Fruit fly (Drosophila melanogaster) whole organism, wandering third instar larva: ENCODE measurements around the gene beat-Ib.

Experiments used
- CrebA ChIP-seq: fragments of 200-800 bp; sonication (Bioruptor generic); optimal IDR thresholded peaks from 2 replicates; lab custom pipeline; 2016; ENCODE audit warnings: missing biosample characterization, mild to moderate bottlenecking, missing genetic modification characterization, borderline replicate concordance
- Hnf4 ChIP-seq: fragments of 200-800 bp; sonication (Bioruptor generic); optimal IDR thresholded peaks from 2 replicates; lab custom pipeline; 2016; ENCODE audit warnings: missing biosample characterization, mild to moderate bottlenecking, missing genetic modification characterization
- OdsH ChIP-seq: fragments of 200-800 bp; sonication (Bioruptor generic); optimal IDR thresholded peaks from 2 replicates; lab custom pipeline; 2016; ENCODE audit warnings: missing biosample characterization, mild to moderate bottlenecking, missing genetic modification characterization
- Rel ChIP-seq, 2 experiments: fragments of 200-800 bp; sonication (Bioruptor generic) in 1 of 2; optimal IDR thresholded peaks; 2 replicates in 1 of 2; 3 replicates in 1 of 2; lab custom pipeline; 2016 to 2019; ENCODE audit warnings: mild to moderate bottlenecking in 2 of 2, missing biosample characterization in 2 of 2, missing genetic modification characterization in 2 of 2, moderate library complexity in 1 of 2
- Vsx2 ChIP-seq: fragments of 200-300, 225-300 bp; sonication (Bioruptor generic); optimal IDR thresholded peaks from 2 replicates; lab custom pipeline; 2018; ENCODE audit warnings: missing biosample characterization, missing genetic modification characterization; ENCODE audit not compliant: partially characterized antibody
- br ChIP-seq: fragments of 200-800 bp; sonication (Bioruptor generic); optimal IDR thresholded peaks from 2 replicates; lab custom pipeline; 2016; ENCODE audit warnings: missing biosample characterization, missing genetic modification characterization
- h ChIP-seq: fragments of 200-800 bp; sonication (Bioruptor generic); optimal IDR thresholded peaks from 3 replicates; lab custom pipeline; 2016; ENCODE audit warnings: missing biosample characterization, mild to moderate bottlenecking, missing genetic modification characterization
- rgr ChIP-seq: fragments of 200-800 bp; sonication (Bioruptor generic); optimal IDR thresholded peaks from 3 replicates; lab custom pipeline; 2016; ENCODE audit warnings: missing biosample characterization, mild to moderate bottlenecking, missing genetic modification characterization
- usp ChIP-seq: fragments of >200 bp; optimal IDR thresholded peaks from 2 replicates; lab custom pipeline; 2017; ENCODE audit warnings: missing biosample characterization, missing genetic modification characterization

DNA sequence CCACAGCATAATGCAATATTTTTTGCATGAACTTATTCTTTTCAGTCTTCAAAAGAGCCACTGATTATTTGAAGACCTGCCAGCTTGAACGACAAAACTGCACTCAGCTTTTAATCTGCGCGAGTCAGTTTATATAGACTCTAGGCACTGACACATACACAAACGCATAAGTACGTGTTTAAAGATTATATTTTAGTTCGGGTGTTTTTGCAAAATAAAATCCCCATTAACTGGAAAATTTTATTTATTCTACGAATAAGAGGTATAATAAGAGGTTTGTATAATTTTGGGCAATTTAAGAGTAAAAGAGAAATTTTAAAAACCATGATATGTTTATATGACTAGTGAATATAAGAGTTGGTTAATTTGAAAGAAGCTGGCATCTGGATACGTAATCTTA, 68.5 kb downstream of the beat-Ib start, which contains the start of gene Tep1:
- TF ChIP-seq OdsH (no peak), CrebA (no peak), Vsx2 (GFP tag; lab: Kevin White, UChicago) (no peak), Hnf4 (GFP tag; lab: Kevin White, UChicago) (no peak), br (GFP tag; lab: Kevin White, UChicago) (no peak), rgr (GFP tag; lab: Kevin White, UChicago) (no peak), usp (GFP tag; lab: Kevin White, UChicago) (no peak), h (GFP tag; lab: Kevin White, UChicago) (no peak), Rel (GFP tag; optimal IDR thresholded peaks at IDR 0.05; lab: Kevin White, UChicago) (no peak), Rel (tag; optimal IDR thresholded peaks at IDR 0.05; lab: Kevin White, UChicago) (no peak)
